Fruit fly (Drosophila melanogaster) whole organism, adult: Measurements from ENCODE around the gene Irp-1B.
A peak's percentile ranks its signal among the peaks of the same experiment; 100 is the strongest.

ENCODE experiments used
- CG5204 ChIP-seq: fragments of 200-800 bp; sonication (Bioruptor generic); optimal IDR thresholded peaks from 2 replicates; lab custom pipeline; 2016; ENCODE audit warnings: missing biosample characterization, missing genetic modification characterization
- CG7045 ChIP-seq: fragments of 200-800 bp; sonication (Bioruptor generic); optimal IDR thresholded peaks from 2 replicates; lab custom pipeline; 2017; ENCODE audit warnings: missing biosample characterization, mild to moderate bottlenecking, missing genetic modification characterization
- Clk ChIP-seq: fragments of 200-800 bp; sonication (Bioruptor generic); optimal IDR thresholded peaks from 2 replicates; lab custom pipeline; 2017; ENCODE audit warnings: missing biosample characterization, missing genetic modification characterization
- Crg-1 ChIP-seq: fragments of 200-800 bp; sonication (Bioruptor generic); optimal IDR thresholded peaks from 2 replicates; lab custom pipeline; 2016; ENCODE audit warnings: missing biosample characterization, missing genetic modification characterization
- Hr96 ChIP-seq: fragments of 200-800 bp; sonication (Bioruptor generic); optimal IDR thresholded peaks from 2 replicates; lab custom pipeline; 2016; ENCODE audit warnings: missing biosample characterization, missing genetic modification characterization
- Mnt ChIP-seq: fragments of 200-800 bp; sonication (Bioruptor generic); optimal IDR thresholded peaks from 2 replicates; lab custom pipeline; 2016; ENCODE audit warnings: missing biosample characterization, mild to moderate bottlenecking, missing genetic modification characterization
- bab1 ChIP-seq: fragments of 200-800 bp; sonication (Bioruptor generic); optimal IDR thresholded peaks from 3 replicates; lab custom pipeline; 2019; ENCODE audit warnings: missing biosample characterization, mild to moderate bottlenecking, missing genetic modification characterization, moderate library complexity
- cic ChIP-seq: fragments of 200-800 bp; sonication (Bioruptor generic); optimal IDR thresholded peaks from 2 replicates; lab custom pipeline; 2017; ENCODE audit warnings: missing biosample characterization, mild to moderate bottlenecking, missing genetic modification characterization, moderate library complexity
- cnc ChIP-seq, 2 experiments: fragments of >200 bp; optimal IDR thresholded peaks; 2 replicates each; lab custom pipeline; 2017
- kay ChIP-seq: fragments of 200-800 bp; sonication (Bioruptor generic); peaks from one replicate; lab custom pipeline; 2016; ENCODE audit warnings: missing biosample characterization, missing genetic modification characterization, borderline replicate concordance
- pad ChIP-seq: fragments of 200-800 bp; sonication (Bioruptor generic); optimal IDR thresholded peaks from 3 replicates; lab custom pipeline; 2017; ENCODE audit warnings: missing biosample characterization, missing genetic modification characterization, mild to moderate bottlenecking, moderate library complexity, missing genetic modification reagents

DNA sequence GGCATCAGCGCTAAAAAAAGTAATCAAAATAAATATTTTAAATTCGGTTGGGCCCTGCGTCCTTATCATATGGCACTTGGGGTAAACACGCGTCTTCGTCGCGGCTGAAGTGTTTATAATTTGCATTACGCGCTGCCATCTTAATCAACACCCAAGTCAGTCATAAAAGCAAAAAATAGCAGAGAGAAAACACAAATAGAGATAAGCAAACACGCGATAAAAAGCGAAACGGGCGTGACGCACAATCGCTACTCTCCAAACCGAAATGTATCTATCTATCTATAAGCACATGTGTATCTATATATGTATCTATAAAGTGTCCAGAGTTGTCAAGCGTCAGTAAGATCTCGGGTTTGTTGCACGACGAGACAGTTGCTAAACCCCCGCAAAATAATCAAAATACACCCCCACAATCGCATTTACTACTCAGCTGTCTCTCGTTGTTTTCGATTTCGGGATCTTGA lies 21.7 kb downstream of the Irp-1B start:
- TF ChIP-seq cic (GFP tag; lab: Kevin White, UChicago), result peak; percentile 98
- no peak for TF ChIP-seq cnc (optimal IDR thresholded peaks at IDR 0.05; lab: Kevin White, UChicago)
- TF ChIP-seq Hr96 (GFP tag; lab: Kevin White, UChicago), result peak; percentile 4
- TF ChIP-seq CG5204 (GFP tag; lab: Kevin White, UChicago), result peak; percentile 24
- TF ChIP-seq bab1 (GFP tag; lab: Kevin White, UChicago), result no peak
- peak; percentile 80 for TF ChIP-seq Mnt
- TF ChIP-seq Clk (GFP tag; lab: Kevin White, UChicago), result peak; percentile 38
- TF ChIP-seq kay (GFP tag; lab: Kevin White, UChicago), result peak; percentile 93
- TF ChIP-seq pad, result peak; percentile 53
- peak; percentile 83 for TF ChIP-seq CG7045 (GFP tag; lab: Kevin White, UChicago)
- TF ChIP-seq Crg-1 (GFP tag; lab: Kevin White, UChicago), result peak; percentile 28
